Fruit fly (Drosophila melanogaster): Measurements from ENCODE around the gene CG17190.

dm6 chr3R:19997526-19998070 is 15.7 kb downstream of the CG17190 start:
- TF ChIP-seq fkh (GFP tag; optimal IDR thresholded peaks at IDR 0.05) (no peak), CG8632 (GFP tag; optimal IDR thresholded peaks at IDR 0.05) (no peak), CG11294 (GFP tag; IDR thresholded peaks at IDR 0.05) (no peak), pdm3 (GFP tag; optimal IDR thresholded peaks at IDR 0.05) (no peak), achi (GFP tag; optimal IDR thresholded peaks at IDR 0.05) (no peak), OdsH (GFP tag; optimal IDR thresholded peaks at IDR 0.05) (no peak), svp (GFP tag) (no peak), CG16779 (tag; optimal IDR thresholded peaks at IDR 0.05) (no peak), Sox15 (GFP tag; optimal IDR thresholded peaks at IDR 0.05) (no peak), cyc (GFP tag; optimal IDR thresholded peaks at IDR 0.05) (no peak), CG15336 (GFP tag; IDR thresholded peaks at IDR 0.05) (no peak)

Measured in whole organism, prepupa.